Worm (Caenorhabditis elegans) whole organism, L2 larva: ENCODE measurements around the gene F56B3.11.
"Not testable (repeated sequence)": the region's sequence is repeated elsewhere in the genome, so short reads cannot be mapped to it uniquely, and the experiment has no call there.

ENCODE experiments used
- C34F6.9 ChIP-seq: fragments of 150-350 bp; optimal IDR thresholded peaks from 2 replicates; lab custom pipeline; 2014; ENCODE audit warnings: missing biosample characterization, missing genetic modification characterization
- F13H6.1 ChIP-seq: sonication (generic microtip); optimal IDR thresholded peaks from 2 replicates; lab custom pipeline; 2016; ENCODE audit warnings: missing genetic modification characterization, missing compliant biosample characterization
- Y55F3AM.14 ChIP-seq: fragments of 200-800 bp; sonication (Bioruptor generic); optimal IDR thresholded peaks from 2 replicates; lab custom pipeline; 2018; ENCODE audit warnings: mild to moderate bottlenecking, missing genetic modification characterization, missing compliant biosample characterization
- ZK546.5 ChIP-seq: sonication (generic microtip); optimal IDR thresholded peaks from 2 replicates; lab custom pipeline; 2017; ENCODE audit warnings: missing biosample characterization, missing genetic modification characterization
- alr-1 ChIP-seq: fragments of 150-350 bp; optimal IDR thresholded peaks from 2 replicates; lab custom pipeline; 2014; ENCODE audit warnings: missing biosample characterization, missing genetic modification characterization
- aly-2 ChIP-seq: fragments of 150-350 bp; optimal IDR thresholded peaks from 2 replicates; lab custom pipeline; 2014; ENCODE audit warnings: missing biosample characterization, missing genetic modification characterization
- ama-1 ChIP-seq: fragments of 150-350 bp; optimal IDR thresholded peaks from 2 replicates; lab custom pipeline; 2018; ENCODE audit warnings: inconsistent platforms
- blmp-1 ChIP-seq: sonication (generic microtip); optimal IDR thresholded peaks from 2 replicates; lab custom pipeline; 2017; ENCODE audit warnings: missing genetic modification characterization, mild to moderate bottlenecking, missing compliant biosample characterization, antibody characterized with exemption, moderate library complexity; ENCODE audit not compliant: insufficient read depth
- ceh-16 ChIP-seq: fragments of 150-350 bp; optimal IDR thresholded peaks from 2 replicates; lab custom pipeline; 2014; ENCODE audit warnings: missing biosample characterization, missing genetic modification characterization
- crh-2 ChIP-seq: sonication (generic microtip); optimal IDR thresholded peaks from 2 replicates; lab custom pipeline; 2017; ENCODE audit warnings: missing biosample characterization, missing genetic modification characterization
- dmd-4 ChIP-seq: sonication (generic microtip); optimal IDR thresholded peaks from 2 replicates; lab custom pipeline; 2017; ENCODE audit warnings: missing biosample characterization, missing genetic modification characterization
- egl-27 ChIP-seq: sonication (generic microtip); optimal IDR thresholded peaks from 3 replicates; lab custom pipeline; 2017; ENCODE audit warnings: missing biosample characterization, missing genetic modification reagents, missing genetic modification characterization
- elt-1 ChIP-seq: fragments of 150-350 bp; optimal IDR thresholded peaks from 2 replicates; lab custom pipeline; 2014; ENCODE audit warnings: missing biosample characterization, missing genetic modification characterization
- elt-3 ChIP-seq: sonication (generic microtip); optimal IDR thresholded peaks from 2 replicates; lab custom pipeline; 2017; ENCODE audit warnings: missing biosample characterization, missing genetic modification characterization
- fos-1 ChIP-seq: fragments of 150-350 bp; optimal IDR thresholded peaks from 2 replicates; lab custom pipeline; 2014; ENCODE audit warnings: missing biosample characterization, missing genetic modification characterization
- gmeb-1 ChIP-seq: fragments of 150-350 bp; optimal IDR thresholded peaks from 2 replicates; lab custom pipeline; 2014; ENCODE audit warnings: missing biosample characterization, missing genetic modification characterization
- lin-11 ChIP-seq: fragments of 150-350 bp; sonication (generic microtip); optimal IDR thresholded peaks from 2 replicates; lab custom pipeline; 2014; ENCODE audit warnings: missing biosample characterization, missing genetic modification characterization, inconsistent platforms, mixed read lengths
- lin-39 ChIP-seq: fragments of 150-350 bp; optimal IDR thresholded peaks from 2 replicates; lab custom pipeline; 2014; ENCODE audit warnings: missing biosample characterization, missing genetic modification reagents, missing genetic modification characterization
- lsy-2 ChIP-seq, 2 experiments: fragments of 150-350 bp in 1 of 2; sonication (generic microtip) in 1 of 2; optimal IDR thresholded peaks; 2 replicates each; lab custom pipeline; 2014 to 2017; ENCODE audit warnings: missing biosample characterization in 2 of 2, missing genetic modification characterization in 2 of 2
- nhr-129 ChIP-seq: fragments of 150-350 bp; optimal IDR thresholded peaks from 2 replicates; lab custom pipeline; 2014; ENCODE audit warnings: missing biosample characterization, missing genetic modification characterization
- nhr-21 ChIP-seq: fragments of 150-350 bp; optimal IDR thresholded peaks from 2 replicates; lab custom pipeline; 2014; ENCODE audit warnings: missing biosample characterization, missing genetic modification characterization
- nhr-25 ChIP-seq: fragments of 150-350 bp; sonication (generic microtip); optimal IDR thresholded peaks from 3 replicates; lab custom pipeline; 2014; ENCODE audit warnings: missing biosample characterization, missing genetic modification characterization
- nhr-77 ChIP-seq: fragments of 150-350 bp; optimal IDR thresholded peaks from 2 replicates; lab custom pipeline; 2014; ENCODE audit warnings: missing biosample characterization, missing genetic modification characterization
- peb-1 ChIP-seq: fragments of 150-350 bp; optimal IDR thresholded peaks from 2 replicates; lab custom pipeline; 2014; ENCODE audit warnings: missing biosample characterization, missing genetic modification characterization
- sem-4 ChIP-seq: fragments of 150-350 bp; optimal IDR thresholded peaks from 2 replicates; lab custom pipeline; 2014; ENCODE audit warnings: missing biosample characterization, missing genetic modification reagents, missing genetic modification characterization
- sma-3 ChIP-seq: sonication (generic microtip); optimal IDR thresholded peaks from 2 replicates; lab custom pipeline; 2016; ENCODE audit warnings: missing genetic modification reagents, missing genetic modification characterization, missing compliant biosample characterization
- unc-39 ChIP-seq: fragments of 150-350 bp; optimal IDR thresholded peaks from 2 replicates; lab custom pipeline; 2014; ENCODE audit warnings: missing biosample characterization, missing genetic modification characterization
- unc-55 ChIP-seq: fragments of 150-350 bp; sonication (generic microtip); optimal IDR thresholded peaks from 3 replicates; lab custom pipeline; 2014; ENCODE audit warnings: missing biosample characterization, missing genetic modification reagents, missing genetic modification characterization
- zag-1 ChIP-seq: fragments of 150-350 bp; optimal IDR thresholded peaks from 2 replicates; lab custom pipeline; 2014; ENCODE audit warnings: missing biosample characterization, missing genetic modification characterization
- ztf-1 ChIP-seq: fragments of 200-800 bp; sonication (Bioruptor generic); conservative IDR thresholded peaks from 2 replicates; pipeline ENCODE4 v1.3.6; 2022; ENCODE audit warnings: missing genetic modification characterization, missing compliant biosample characterization

F56B3.11 gene

DNA sequence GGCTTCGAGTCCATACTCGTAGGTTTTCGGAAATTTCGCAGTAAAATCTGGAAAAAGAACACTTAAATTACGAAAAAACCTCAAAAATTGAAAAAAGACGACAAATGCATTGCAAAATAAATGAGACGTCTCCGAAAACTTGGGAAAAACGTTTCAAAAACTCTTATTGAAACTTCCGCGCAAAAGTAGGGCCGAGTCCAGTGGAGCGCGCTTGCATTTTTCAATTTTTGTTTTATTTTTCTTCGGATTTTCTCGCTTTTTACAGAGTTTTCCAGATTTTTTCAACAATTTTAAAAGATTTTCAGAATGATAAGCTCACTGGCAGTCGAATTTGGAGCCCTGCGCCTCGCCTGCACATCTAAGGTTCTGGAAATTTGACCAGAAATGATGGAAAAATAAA, 23.4 kb downstream of the F56B3.11 start, which contains the start of gene mrpl-2:
Gene mrpl-2 (plus strand): TSS at position 307 of the 400 bp plus-strand sequence.
- no peak for TF ChIP-seq alr-1 (tag; lab: Kevin White, UChicago)
- peak; percentile 78 for TF ChIP-seq gmeb-1 (tag; lab: Kevin White, UChicago)
- TF ChIP-seq peb-1, result no peak
- TF ChIP-seq fos-1 (tag; lab: Kevin White, UChicago), result no peak
- no peak for TF ChIP-seq ZK546.5 (tag; lab: Kevin White, UChicago)
- no peak for TF ChIP-seq elt-3 (tag; lab: Kevin White, UChicago)
- peak; percentile 19 for TF ChIP-seq C34F6.9 (tag; lab: Kevin White, UChicago)
- TF ChIP-seq ztf-1 (GFP tag; lab: Robert Waterston, UW), result no peak
- TF ChIP-seq nhr-129 (tag; lab: Kevin White, UChicago), result peak; percentile 20
- TF ChIP-seq egl-27 (tag; lab: Kevin White, UChicago), result no peak
- no peak for TF ChIP-seq nhr-77 (tag; lab: Kevin White, UChicago)
- peak; percentile 63 for TF ChIP-seq unc-55
- no peak for TF ChIP-seq sma-3 (GFP tag; lab: Kevin White, UChicago)
- TF ChIP-seq, all 48 proteins: peak for 4

DNA sequence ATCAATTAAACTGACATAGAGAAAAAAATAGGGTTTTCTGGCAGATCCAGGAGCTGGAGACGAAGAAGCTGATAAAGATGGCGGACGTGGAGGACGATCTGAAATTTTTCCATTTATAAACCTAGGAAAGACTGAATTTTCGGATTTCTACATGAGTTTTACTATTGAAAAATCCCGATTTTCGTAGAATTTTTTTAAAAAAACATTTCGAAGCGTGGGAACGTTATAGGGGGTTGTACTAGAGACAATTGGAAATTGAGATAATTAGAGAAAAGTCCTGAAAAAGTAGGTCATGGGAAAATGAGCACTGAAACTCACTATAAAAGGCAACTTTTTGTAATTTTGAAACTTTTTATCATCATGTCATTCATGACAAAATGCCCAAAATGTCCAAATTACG, 25.3 kb downstream of the F56B3.11 start, which contains the start of gene F56B3.9:
Gene F56B3.9 (plus strand): TSS at position 301 of the 400 bp plus-strand sequence.
- not testable (repeated sequence) for TF ChIP-seq ama-1 (lab: Kevin White, UChicago); ceh-16 (tag; lab: Kevin White, UChicago); Y55F3AM.14 (GFP tag; lab: Kevin White, UChicago)

DNA sequence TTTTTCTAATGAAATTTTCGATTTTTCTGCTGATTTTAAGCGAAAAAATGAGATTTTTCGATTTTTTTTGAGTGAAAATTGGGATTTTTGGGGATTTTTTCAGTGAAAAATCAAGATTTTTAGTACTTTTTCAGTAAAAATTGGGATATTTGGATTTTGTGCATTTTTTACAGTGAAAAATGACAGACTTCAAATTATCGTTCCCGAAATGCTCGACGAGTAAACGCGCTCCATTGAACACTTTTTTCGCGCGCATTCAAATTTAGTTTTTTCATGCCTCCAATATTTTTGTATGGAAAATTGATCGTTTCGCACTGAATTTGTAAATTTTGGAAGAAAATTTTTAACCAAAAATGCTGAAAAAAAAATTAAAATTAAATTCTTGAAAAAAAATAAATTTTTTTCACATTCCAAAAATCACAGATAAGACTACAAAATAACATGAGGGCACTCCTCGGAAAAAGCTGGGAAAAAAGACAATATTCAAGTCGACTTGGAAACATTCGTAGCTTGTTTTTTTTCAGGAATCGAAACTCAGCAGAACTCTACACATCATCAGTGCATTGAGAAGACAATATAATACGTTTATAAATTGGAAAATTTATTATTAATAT, 26.3 kb downstream of the F56B3.11 start:
- TF ChIP-seq gmeb-1 (tag; lab: Kevin White, UChicago), result peak; percentile 33

DNA sequence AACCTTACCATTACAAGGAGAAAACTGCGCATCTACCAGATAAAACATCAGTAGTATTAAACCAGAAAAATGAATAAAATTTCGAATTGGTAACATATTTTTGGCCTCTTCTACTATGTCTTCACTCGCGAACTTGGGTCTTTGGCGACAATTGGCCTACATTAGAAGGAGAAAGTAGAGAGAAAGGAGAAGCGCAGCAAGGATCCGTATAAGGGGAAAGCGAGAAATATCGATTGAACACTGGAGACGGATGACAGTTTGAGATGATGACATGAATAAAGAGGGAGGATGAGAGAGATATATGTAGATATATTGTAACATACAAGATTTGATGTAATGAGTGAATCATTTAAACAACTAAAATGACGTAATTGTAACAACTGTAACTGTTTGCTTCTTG, 28.1 kb downstream of the F56B3.11 start, which contains the start of gene F56B3.2:
Gene F56B3.2 (minus strand): TSS at position 273 of the 400 bp plus-strand sequence.
- TF ChIP-seq blmp-1 (tag; lab: Kevin White, UChicago) (peak; percentile 56), F13H6.1 (no peak), elt-1 (no peak), egl-27 (tag; lab: Kevin White, UChicago) (no peak)

DNA sequence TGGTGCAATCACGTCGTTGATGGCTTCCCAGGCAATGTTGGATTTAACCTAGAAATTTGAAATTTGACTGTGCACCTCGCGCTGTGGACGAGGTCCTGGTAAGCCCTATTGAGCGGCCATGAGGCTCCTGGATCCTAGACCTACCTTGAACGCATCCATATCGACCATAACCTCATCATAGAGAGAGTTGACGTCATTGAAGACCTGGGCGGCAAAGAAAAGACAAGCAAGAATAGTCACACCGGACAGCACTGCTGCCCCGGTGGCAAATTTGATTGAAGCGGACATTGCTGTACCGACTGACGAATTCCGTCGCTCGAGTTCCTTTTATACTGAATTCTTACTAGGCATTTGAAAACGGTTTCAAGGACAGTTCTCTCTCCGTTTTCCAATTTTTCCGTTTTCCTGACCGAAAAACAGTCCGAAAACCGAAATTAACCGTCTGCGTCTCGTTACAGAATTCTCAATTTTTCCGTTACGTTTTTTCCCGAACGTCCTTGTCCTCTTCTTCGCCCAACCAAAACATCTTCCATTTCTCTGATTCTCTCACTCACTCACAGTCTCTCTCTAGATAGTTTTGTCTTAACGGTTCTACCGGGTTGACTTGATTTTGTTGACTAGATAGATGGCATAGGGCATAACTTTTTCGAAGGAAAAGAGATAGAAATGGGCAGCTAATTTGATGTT, 32.9 kb downstream of the F56B3.11 start, which contains the start of gene col-103:
Gene col-103 (minus strand): TSS at position 302 of the 687 bp plus-strand sequence.
- TF ChIP-seq nhr-25 (tag; lab: Kevin White, UChicago) (peak; percentile 45), ceh-16 (tag; lab: Kevin White, UChicago) (peak; percentile 11), nhr-129 (tag; lab: Kevin White, UChicago) (peak; percentile 54), lin-11 (tag; lab: Kevin White, UChicago) (no peak), fos-1 (tag; lab: Kevin White, UChicago) (peak; percentile 22), ama-1 (lab: Kevin White, UChicago) (peak; percentile 93), nhr-21 (tag; lab: Kevin White, UChicago) (peak; percentile 17), nhr-77 (tag; lab: Kevin White, UChicago) (no peak), zag-1 (tag; lab: Kevin White, UChicago) (no peak), gmeb-1 (tag; lab: Kevin White, UChicago) (peak; percentile 34), sma-3 (GFP tag; lab: Kevin White, UChicago) (peak; percentile 48)

DNA sequence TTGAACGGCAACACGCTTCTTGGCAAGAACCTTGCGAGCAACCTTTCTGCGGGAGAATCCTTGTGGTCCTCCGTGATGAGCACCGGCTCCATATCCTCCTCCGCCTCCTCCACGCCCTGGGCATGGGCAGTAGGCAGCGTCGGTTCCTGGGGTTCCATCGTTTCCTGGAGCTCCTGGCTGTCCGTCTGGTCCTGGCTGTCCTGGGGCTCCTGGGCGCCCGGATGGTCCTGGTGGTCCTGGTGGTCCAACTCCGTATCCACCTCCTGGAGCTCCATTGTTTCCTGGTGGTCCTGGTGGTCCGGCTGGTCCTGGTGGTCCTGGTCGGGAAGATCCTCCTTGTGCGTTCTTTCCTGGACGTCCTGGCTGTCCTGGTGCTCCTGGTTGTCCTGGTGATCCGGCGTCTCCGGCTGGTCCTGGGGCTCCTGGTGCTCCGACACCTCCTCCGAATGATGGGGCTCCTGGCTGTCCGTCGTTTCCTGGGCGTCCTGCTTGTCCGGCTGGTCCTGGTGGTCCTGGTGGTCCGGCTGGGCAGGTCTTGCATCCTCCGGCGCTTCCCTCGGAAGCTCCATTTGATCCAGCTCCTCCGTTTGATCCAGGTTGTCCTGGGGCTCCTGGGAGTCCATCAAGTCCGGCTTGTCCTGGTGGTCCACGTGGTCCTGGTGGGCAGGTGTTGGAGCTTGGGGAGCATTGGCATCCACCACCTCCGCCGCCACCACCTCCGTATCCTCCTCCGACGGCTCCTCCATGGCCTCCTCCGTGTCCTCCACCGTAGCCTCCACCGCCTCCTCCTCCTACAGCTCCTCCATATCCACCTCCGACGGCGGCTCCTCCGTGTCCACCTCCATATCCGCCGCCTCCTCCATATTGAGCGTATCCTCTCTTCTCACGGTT, 33.6 kb downstream of the F56B3.11 start:
- TF ChIP-seq peb-1 (no peak), blmp-1 (tag; lab: Kevin White, UChicago) (no peak), crh-2 (tag; lab: Kevin White, UChicago) (no peak), unc-55 (no peak), sem-4 (tag; lab: Kevin White, UChicago) (no peak), ceh-16 (tag; lab: Kevin White, UChicago) (no peak), ztf-1 (GFP tag; lab: Robert Waterston, UW) (no peak), alr-1 (tag; lab: Kevin White, UChicago) (no peak), elt-3 (tag; lab: Kevin White, UChicago) (no peak), dmd-4 (tag; lab: Kevin White, UChicago) (no peak), lsy-2 (tag; optimal IDR thresholded peaks at IDR 0.05; lab: Kevin White, UChicago) (no peak), unc-39 (no peak), ZK546.5 (tag; lab: Kevin White, UChicago) (no peak), C34F6.9 (tag; lab: Kevin White, UChicago) (no peak), aly-2 (tag; lab: Kevin White, UChicago) (no peak), Y55F3AM.14 (GFP tag; lab: Kevin White, UChicago) (no peak), lin-39 (tag; lab: Kevin White, UChicago) (no peak)
